Worm (Caenorhabditis elegans) whole organism, L3 larva: ENCODE results near the gene Y5F2A.4.
"Not testable (repeated sequence)": the region's sequence is repeated elsewhere in the genome, so short reads cannot be mapped to it uniquely, and the experiment has no call there.

ENCODE experiments used
- ZK546.5 ChIP-seq: sonication (generic microtip); optimal IDR thresholded peaks from 2 replicates; lab custom pipeline; 2017; ENCODE audit warnings: missing biosample characterization, missing genetic modification characterization
- ama-1 ChIP-seq: fragments of 150-350 bp; optimal IDR thresholded peaks from 2 replicates; lab custom pipeline; 2018
- ceh-16 ChIP-seq: sonication (generic microtip); optimal IDR thresholded peaks from 2 replicates; lab custom pipeline; 2017; ENCODE audit warnings: missing biosample characterization, missing genetic modification characterization
- ceh-82 ChIP-seq: fragments of 150-350 bp; optimal IDR thresholded peaks from 2 replicates; lab custom pipeline; 2014; ENCODE audit warnings: missing biosample characterization, missing genetic modification characterization
- fos-1 ChIP-seq: fragments of 150-350 bp; optimal IDR thresholded peaks from 2 replicates; lab custom pipeline; 2014; ENCODE audit warnings: missing biosample characterization, missing genetic modification characterization
- lin-15B ChIP-seq: fragments of 150-350 bp; optimal IDR thresholded peaks from 2 replicates; lab custom pipeline; 2014; ENCODE audit warnings: missing biosample characterization, missing genetic modification characterization
- nhr-25 ChIP-seq: sonication (generic microtip); optimal IDR thresholded peaks from 2 replicates; lab custom pipeline; 2017; ENCODE audit warnings: missing biosample characterization, missing genetic modification characterization
- pqm-1 ChIP-seq: fragments of 150-350 bp; optimal IDR thresholded peaks from 2 replicates; lab custom pipeline; 2017; ENCODE audit warnings: missing biosample characterization, missing genetic modification characterization, inconsistent platforms
- skn-1 ChIP-seq: fragments of 150-350 bp; optimal IDR thresholded peaks from 2 replicates; lab custom pipeline; 2014; ENCODE audit warnings: missing biosample characterization, missing genetic modification characterization
- ztf-11 ChIP-seq: fragments of 150-350 bp; optimal IDR thresholded peaks from 2 replicates; lab custom pipeline; 2014; ENCODE audit warnings: missing biosample characterization, missing genetic modification characterization

- TF ChIP-seq ZK546.5 (tag; lab: Kevin White, UChicago); lin-15B; ceh-16 (tag; lab: Kevin White, UChicago); ceh-82; fos-1 (tag; lab: Kevin White, UChicago); nhr-25; ama-1 (lab: Kevin White, UChicago); skn-1 (tag; lab: Kevin White, UChicago); ztf-11 (tag; lab: Kevin White, UChicago); pqm-1 (tag; lab: Kevin White, UChicago): not testable (repeated sequence)
These were observed 7.5 kb downstream of the Y5F2A.4 start for ce11 chrIV:11070895-11071294.
